Worm (Caenorhabditis elegans) whole organism, dauer: ENCODE results near the gene zhit-3.

Experiments
- unc-62 ChIP-seq: sonication (generic microtip); optimal IDR thresholded peaks from 2 replicates; lab custom pipeline; 2017; ENCODE audit warnings: missing biosample characterization, missing genetic modification reagents, missing genetic modification characterization

zhit-3 gene

DNA sequence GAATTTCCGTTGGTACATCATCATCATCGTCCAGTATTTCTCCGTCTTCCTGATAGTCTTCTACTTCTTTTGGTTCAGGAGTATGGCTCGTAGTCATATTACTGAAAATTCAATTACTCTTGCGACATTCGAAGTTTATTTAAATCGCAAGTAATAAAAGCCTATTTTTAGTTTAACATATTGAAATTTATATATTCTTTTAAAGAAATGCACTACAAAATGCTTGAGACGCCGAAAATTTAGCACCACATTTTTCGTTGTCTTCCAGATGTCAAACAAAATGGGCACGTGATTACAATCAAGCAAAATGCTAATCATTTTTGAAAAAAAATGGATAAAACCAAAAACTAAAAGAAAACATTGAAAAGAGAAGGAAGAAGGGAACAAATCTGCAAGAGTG lies at the start of gene zhit-3:
zhit-3 (minus strand) TSS at position 101 of the 400 bp plus-strand sequence.
- no peak for TF ChIP-seq unc-62 (GFP tag; lab: Kevin White, UChicago)

ce11 chrV:10260460-10260859 lies 48.5 kb upstream of the zhit-3 start, which contains the start of gene sri-18:
sri-18 (minus strand) TSS chrV:10260560.
- no peak for TF ChIP-seq unc-62 (GFP tag; lab: Kevin White, UChicago)

DNA sequence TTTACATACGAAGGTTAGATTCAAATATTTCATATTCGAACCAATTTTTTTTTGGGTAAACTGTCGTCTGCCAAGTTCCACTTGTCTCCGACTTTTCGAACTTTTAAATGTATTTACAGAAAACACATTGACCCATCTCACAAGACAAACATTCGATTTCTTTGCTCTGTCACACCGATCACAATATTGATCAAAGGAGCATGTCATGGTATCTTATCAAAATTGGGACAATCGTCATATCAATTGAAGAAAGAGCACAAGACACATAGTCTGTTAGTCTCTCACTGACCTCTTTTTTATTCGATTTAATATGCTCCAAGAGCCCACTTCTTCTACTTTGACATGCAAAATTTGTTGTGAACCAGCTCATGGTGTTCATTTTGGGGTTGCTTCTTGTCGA lies 44.1 kb upstream of the zhit-3 start, which contains the start of gene nhr-232:
nhr-232 (plus strand) TSS at position 121 of the 400 bp plus-strand sequence.
- TF ChIP-seq unc-62 (GFP tag; lab: Kevin White, UChicago): no peak

- no peak for TF ChIP-seq unc-62 (GFP tag; lab: Kevin White, UChicago)
Measured at ce11 chrV:10255005-10255472, 43.1 kb upstream of the zhit-3 start, which contains the start of gene rop-1. rop-1 (minus strand) TSS chrV:10255055.

- TF ChIP-seq unc-62 (GFP tag; lab: Kevin White, UChicago): no peak
Measured at ce11 chrV:10252682-10253081, 40.8 kb upstream of the zhit-3 start.

ce11 chrV:10249515-10249914 lies 37.6 kb upstream of the zhit-3 start:
- TF ChIP-seq unc-62 (GFP tag; lab: Kevin White, UChicago): no peak

DNA sequence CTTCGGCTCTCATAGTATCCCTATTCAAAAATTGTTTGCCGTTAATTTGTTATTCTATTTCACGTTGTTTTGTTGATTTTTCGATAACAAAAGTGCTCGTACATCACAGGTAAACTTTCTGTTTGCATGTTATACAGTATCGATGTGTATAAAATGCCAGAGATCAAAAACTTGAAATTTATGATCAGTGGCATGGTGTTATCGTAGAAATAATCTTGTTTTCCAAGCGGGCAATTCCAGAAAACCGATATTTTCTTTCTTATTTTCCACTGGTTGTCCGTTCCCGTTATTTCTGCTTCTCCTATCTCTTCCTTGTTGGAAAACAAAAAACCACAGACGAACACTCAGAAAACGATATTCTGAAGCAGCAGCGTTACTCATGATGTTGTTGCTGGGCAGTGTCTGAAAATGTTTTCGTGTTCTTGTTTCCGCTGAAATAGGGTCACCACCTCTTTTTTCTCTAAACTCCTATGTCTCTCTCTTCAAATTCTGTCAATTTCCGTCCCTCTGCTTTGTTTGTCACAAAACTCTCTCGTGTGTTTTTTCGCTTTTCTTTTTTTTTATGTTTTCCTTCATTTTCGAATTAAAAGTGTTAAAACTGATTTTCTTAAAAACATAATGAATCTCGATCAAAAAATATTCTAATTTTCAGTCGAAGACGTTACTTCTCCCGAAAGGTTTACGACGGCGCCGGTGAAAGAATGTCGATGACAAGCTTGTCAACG lies 36.5 kb upstream of the zhit-3 start, which contains the start of gene akt-1:
akt-1 (plus strand) TSS at position 651 of the 725 bp plus-strand sequence.
- no peak for TF ChIP-seq unc-62 (GFP tag; lab: Kevin White, UChicago)

ce11 chrV:10247673-10248239 lies 35.8 kb upstream of the zhit-3 start:
- no peak for TF ChIP-seq unc-62 (GFP tag; lab: Kevin White, UChicago)

DNA sequence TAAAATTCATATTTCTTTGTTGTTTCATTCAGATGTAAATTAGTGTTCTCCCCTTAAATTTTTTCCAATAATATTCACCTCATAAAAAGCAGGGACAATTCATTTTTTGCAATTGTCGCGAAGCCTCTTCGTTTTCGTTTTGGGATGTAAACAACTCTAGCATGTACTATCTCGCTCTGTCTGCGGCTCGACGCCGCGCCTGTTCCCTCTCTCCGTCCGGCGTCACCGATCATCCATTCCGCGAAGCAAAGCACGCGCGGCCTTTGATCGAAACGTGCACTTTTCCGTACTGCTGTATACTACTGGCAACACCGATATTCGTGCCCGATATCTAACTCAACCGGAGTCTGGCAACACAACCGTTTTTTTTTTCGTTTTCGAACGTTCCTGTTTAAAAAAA lies 35.0 kb upstream of the zhit-3 start:
- no peak for TF ChIP-seq unc-62 (GFP tag; lab: Kevin White, UChicago)

DNA sequence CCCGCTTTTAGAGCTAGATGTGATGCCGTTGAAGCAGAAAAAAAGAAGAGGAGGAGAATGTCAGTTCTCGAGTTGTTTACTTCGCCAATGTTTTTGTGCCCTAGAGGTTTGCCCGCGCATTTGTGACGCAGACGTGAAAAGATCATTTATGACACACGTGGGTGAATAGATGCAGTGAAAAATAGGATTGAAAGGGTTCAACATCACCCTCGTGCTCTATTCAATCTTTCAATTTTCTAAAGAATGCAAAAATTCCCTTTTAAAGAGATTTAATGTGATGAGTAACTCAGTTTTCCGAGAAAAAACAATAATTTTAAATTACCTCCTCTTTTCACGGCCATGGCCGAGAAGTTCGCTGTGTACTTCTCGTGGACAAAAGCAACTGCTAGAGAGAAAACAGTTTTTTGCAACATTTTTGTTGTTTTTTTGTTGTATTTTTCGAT lies 34.5 kb upstream of the zhit-3 start:
- no peak for TF ChIP-seq unc-62 (GFP tag; lab: Kevin White, UChicago)

ce11 chrV:10245615-10246014 lies 33.7 kb upstream of the zhit-3 start:
- no peak for TF ChIP-seq unc-62 (GFP tag; lab: Kevin White, UChicago)

DNA sequence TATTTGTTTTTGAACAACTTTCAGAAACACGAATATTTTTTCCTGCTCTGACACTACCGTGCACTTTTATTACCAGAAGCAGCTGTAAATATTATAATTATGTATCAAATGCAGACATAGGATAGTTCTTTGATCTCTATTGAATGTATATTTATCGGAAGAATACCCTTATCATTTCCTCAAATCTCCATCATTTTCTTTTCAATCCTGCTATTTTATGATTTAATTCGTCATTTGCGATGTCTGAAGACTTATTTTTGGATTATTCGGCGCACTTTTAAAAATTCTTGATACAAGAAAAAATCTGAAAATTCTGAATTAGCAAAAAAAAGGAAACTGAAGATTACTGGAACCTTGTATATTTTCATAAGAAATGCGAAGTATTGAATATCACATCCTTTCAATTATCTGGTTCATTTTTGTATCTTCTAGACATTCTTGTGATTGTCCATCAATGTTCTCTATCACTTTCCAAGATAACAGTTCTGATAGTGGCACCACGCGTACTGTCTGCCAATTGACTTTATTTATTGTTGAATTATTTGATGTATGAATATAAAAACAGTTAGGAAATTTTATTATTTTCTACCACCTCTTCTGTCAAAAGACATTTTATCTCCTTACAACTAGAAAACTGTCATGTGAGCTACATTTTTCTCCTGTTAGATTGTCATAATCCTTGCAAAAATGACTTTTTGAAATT lies 32.2 kb upstream of the zhit-3 start:
- TF ChIP-seq unc-62 (GFP tag; lab: Kevin White, UChicago): no peak

ce11 chrV:10243105-10243504 lies 31.2 kb upstream of the zhit-3 start, which contains the start of gene C12D8.9:
C12D8.9 (minus strand) TSS chrV:10243205.
- no peak for TF ChIP-seq unc-62 (GFP tag; lab: Kevin White, UChicago)

ce11 chrV:10241121-10241803 lies 29.3 kb upstream of the zhit-3 start, which contains the start of the genes C12D8.21 and col-148:
C12D8.21 (minus strand) TSS chrV:10241188.
col-148 (plus strand) TSS chrV:10241753.
- no peak for TF ChIP-seq unc-62 (GFP tag; lab: Kevin White, UChicago)

DNA sequence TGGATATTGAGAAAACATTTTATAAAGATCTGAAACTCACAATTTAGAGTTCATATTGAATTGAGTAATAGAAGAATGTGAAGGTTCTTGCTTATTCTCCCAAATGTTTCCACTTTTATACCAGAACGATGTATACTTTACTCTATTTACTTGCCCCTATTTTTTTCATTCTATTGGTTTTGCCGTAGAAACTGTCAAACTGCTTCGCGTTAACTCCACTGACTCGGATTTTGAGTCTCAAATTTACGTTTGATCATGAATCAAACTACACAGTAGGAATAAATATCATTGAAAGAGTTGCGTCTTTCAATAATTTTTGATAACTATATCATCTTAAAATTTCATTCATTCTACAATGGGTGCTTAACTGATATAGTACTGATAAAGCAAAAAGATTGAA lies 27.9 kb upstream of the zhit-3 start, which contains the start of gene fipr-8:
fipr-8 (minus strand) TSS at position 101 of the 400 bp plus-strand sequence.
- no peak for TF ChIP-seq unc-62 (GFP tag; lab: Kevin White, UChicago)
